Worm (Caenorhabditis elegans) whole organism, young adult: ENCODE results near the gene ZK938.10.
A peak's percentile ranks its signal among the peaks of the same experiment; 100 is the strongest.

Experiments used
- B0035.1 ChIP-seq: sonication (generic microtip); optimal IDR thresholded peaks from 2 replicates; lab custom pipeline; 2016; ENCODE audit warnings: missing genetic modification characterization, mild to moderate bottlenecking, missing compliant biosample characterization, missing genotype, missing genetic modification reagents
- D2030.7 ChIP-seq: fragments of 200-800 bp; sonication (Bioruptor generic); IDR thresholded peaks from 2 replicates; pipeline ENCODE4 v1.3.6; 2022; ENCODE audit warnings: missing genetic modification reagents, missing genetic modification characterization, missing compliant biosample characterization
- F22D6.2 ChIP-seq: sonication (generic microtip); optimal IDR thresholded peaks from 2 replicates; lab custom pipeline; 2016; ENCODE audit warnings: mild to moderate bottlenecking, missing genetic modification characterization, missing compliant biosample characterization
- F33H1.4 ChIP-seq: fragments of 200-800 bp; sonication (Bioruptor generic); IDR thresholded peaks from 2 replicates; pipeline ENCODE4 v1.3.6; 2022; ENCODE audit warnings: missing genetic modification reagents, missing genetic modification characterization, missing compliant biosample characterization
- F49E8.2 ChIP-seq: sonication (generic microtip); optimal IDR thresholded peaks from 3 replicates; lab custom pipeline; 2017; ENCODE audit warnings: missing genetic modification characterization, mild to moderate bottlenecking, missing compliant biosample characterization, antibody characterized with exemption, moderate library complexity; ENCODE audit not compliant: insufficient read depth
- F52B5.7 ChIP-seq: sonication (generic microtip); optimal IDR thresholded peaks from 2 replicates; lab custom pipeline; 2016; ENCODE audit warnings: mild to moderate bottlenecking, missing genetic modification characterization, missing compliant biosample characterization
- K11D2.4 ChIP-seq: fragments of 200-800 bp; sonication (Bioruptor generic); IDR thresholded peaks from 2 replicates; pipeline ENCODE4 v1.3.6; 2022; ENCODE audit warnings: missing genetic modification reagents, missing genetic modification characterization, missing compliant biosample characterization
- T07F8.4 ChIP-seq: sonication (generic microtip); optimal IDR thresholded peaks from 2 replicates; lab custom pipeline; 2016; ENCODE audit warnings: mild to moderate bottlenecking, missing genetic modification characterization, moderate library complexity, missing compliant biosample characterization
- akir-1 ChIP-seq: fragments of 200-800 bp; sonication (Bioruptor generic); optimal IDR thresholded peaks from 2 replicates; lab custom pipeline; 2018; ENCODE audit warnings: mild to moderate bottlenecking, missing genetic modification characterization, moderate library complexity, missing compliant biosample characterization
- aptf-2 ChIP-seq: fragments of 200-800 bp; sonication (Bioruptor generic); conservative IDR thresholded peaks from 2 replicates; pipeline ENCODE4 v1.3.6; 2022; ENCODE audit warnings: missing genetic modification reagents, missing genetic modification characterization, missing compliant biosample characterization
- aptf-3 ChIP-seq: fragments of 200-800 bp; sonication (Bioruptor generic); IDR thresholded peaks from 2 replicates; pipeline ENCODE4 v1.3.6; 2022; ENCODE audit warnings: missing genetic modification characterization, missing compliant biosample characterization
- athp-1 ChIP-seq: sonication (generic microtip); optimal IDR thresholded peaks from 2 replicates; lab custom pipeline; 2017; ENCODE audit warnings: mild to moderate bottlenecking, missing genetic modification characterization, missing compliant biosample characterization
- attf-5 ChIP-seq: fragments of 200-800 bp; sonication (Bioruptor generic); optimal IDR thresholded peaks from 2 replicates; lab custom pipeline; 2018; ENCODE audit warnings: mild to moderate bottlenecking, missing genetic modification characterization, missing compliant biosample characterization
- ccch-3 ChIP-seq: fragments of 200-800 bp; sonication (Bioruptor generic); optimal IDR thresholded peaks from 2 replicates; lab custom pipeline; 2018; ENCODE audit warnings: mild to moderate bottlenecking, missing genetic modification characterization, missing compliant biosample characterization
- cebp-1 ChIP-seq, 2 experiments: fragments of 200-800 bp in 1 of 2; sonication (Bioruptor generic) in 1 of 2; sonication (generic microtip) in 1 of 2; IDR thresholded peaks in 1 of 2; optimal IDR thresholded peaks in 1 of 2; 2 replicates each; pipeline versions ENCODE4 v1.3.6 to Lab custom; 2017 to 2022; ENCODE audit warnings: missing compliant biosample characterization in 2 of 2, missing genetic modification characterization in 2 of 2, mild to moderate bottlenecking in 1 of 2, missing genetic modification reagents in 1 of 2, moderate library complexity in 1 of 2
- ceh-58 ChIP-seq: fragments of 200-800 bp; sonication (Bioruptor generic); IDR thresholded peaks from 2 replicates; pipeline ENCODE4 v1.3.6; 2022; ENCODE audit warnings: missing genetic modification characterization, missing compliant biosample characterization
- chd-7 ChIP-seq: sonication (generic microtip); optimal IDR thresholded peaks from 2 replicates; lab custom pipeline; 2016; ENCODE audit warnings: mild to moderate bottlenecking, missing genetic modification characterization, moderate library complexity, missing compliant biosample characterization
- die-1 ChIP-seq: sonication (generic microtip); optimal IDR thresholded peaks from 2 replicates; lab custom pipeline; 2016; ENCODE audit warnings: missing genotype, mild to moderate bottlenecking, missing genetic modification characterization, missing compliant biosample characterization
- egrh-3 ChIP-seq: fragments of 200-800 bp; sonication (Bioruptor generic); IDR thresholded peaks from 2 replicates; pipeline ENCODE4 v1.3.6; 2022; ENCODE audit warnings: missing genetic modification reagents, missing genetic modification characterization, missing compliant biosample characterization
- hmg-20 ChIP-seq: fragments of 200-800 bp; sonication (Bioruptor generic); IDR thresholded peaks from 2 replicates; pipeline ENCODE4 v1.3.6; 2022; ENCODE audit warnings: missing genetic modification reagents, missing genetic modification characterization, missing compliant biosample characterization
- lsy-27 ChIP-seq: sonication (generic microtip); optimal IDR thresholded peaks from 2 replicates; lab custom pipeline; 2017; ENCODE audit warnings: missing genetic modification characterization, mild to moderate bottlenecking, missing compliant biosample characterization, antibody characterized with exemption, missing genotype, borderline replicate concordance; ENCODE audit not compliant: insufficient read depth
- mel-28 ChIP-seq: sonication (generic microtip); optimal IDR thresholded peaks from 2 replicates; lab custom pipeline; 2016; ENCODE audit warnings: borderline replicate concordance, mild to moderate bottlenecking, missing genetic modification characterization, missing compliant biosample characterization
- nfya-1 ChIP-seq: sonication (generic microtip); optimal IDR thresholded peaks from 2 replicates; lab custom pipeline; 2017; ENCODE audit warnings: antibody characterized with exemption, missing compliant biosample characterization, missing genetic modification characterization, borderline replicate concordance; ENCODE audit not compliant: insufficient read depth
- nhr-179 ChIP-seq: sonication (generic microtip); optimal IDR thresholded peaks from 2 replicates; lab custom pipeline; 2016; ENCODE audit warnings: mild to moderate bottlenecking, missing genetic modification characterization, missing compliant biosample characterization
- nhr-27 ChIP-seq: fragments of 200-800 bp; sonication (Bioruptor generic); optimal IDR thresholded peaks from 2 replicates; lab custom pipeline; 2018; ENCODE audit warnings: mild to moderate bottlenecking, missing genetic modification characterization, moderate library complexity, missing compliant biosample characterization
- pbrm-1 ChIP-seq: fragments of 200-800 bp; sonication (Bioruptor generic); IDR thresholded peaks from 2 replicates; pipeline ENCODE4 v1.3.6; 2022; ENCODE audit warnings: missing genetic modification reagents, missing genetic modification characterization, missing compliant biosample characterization
- rec-8 ChIP-seq, 2 experiments: sonication (generic microtip); optimal IDR thresholded peaks; 2 replicates each; lab custom pipeline; 2016; ENCODE audit warnings: mild to moderate bottlenecking in 2 of 2, missing genetic modification characterization in 2 of 2, missing genetic modification reagents in 2 of 2, missing genotype in 2 of 2, missing biosample characterization in 1 of 2, missing compliant biosample characterization in 1 of 2, moderate library complexity in 1 of 2
- repo-1 ChIP-seq: sonication (generic microtip); optimal IDR thresholded peaks from 2 replicates; lab custom pipeline; 2017; ENCODE audit warnings: mild to moderate bottlenecking, missing genetic modification characterization, missing compliant biosample characterization
- sea-2 ChIP-seq: fragments of 200-800 bp; sonication (Bioruptor generic); IDR thresholded peaks from 2 replicates; pipeline ENCODE4 v1.3.6; 2022; ENCODE audit warnings: missing genetic modification characterization, missing compliant biosample characterization
- snpc-1.1 ChIP-seq: sonication (generic microtip); optimal IDR thresholded peaks from 2 replicates; lab custom pipeline; 2017; ENCODE audit warnings: missing genetic modification characterization, mild to moderate bottlenecking, missing compliant biosample characterization, antibody characterized with exemption, moderate library complexity, missing genotype, missing genetic modification reagents; ENCODE audit not compliant: insufficient read depth
- sptf-2 ChIP-seq: fragments of 200-800 bp; sonication (Bioruptor generic); optimal IDR thresholded peaks from 2 replicates; lab custom pipeline; 2018; ENCODE audit warnings: mild to moderate bottlenecking, missing genetic modification characterization, missing compliant biosample characterization
- ztf-28 ChIP-seq: fragments of 200-800 bp; sonication (Bioruptor generic); IDR thresholded peaks from 2 replicates; pipeline ENCODE4 v1.3.6; 2022; ENCODE audit warnings: missing genetic modification reagents, missing genetic modification characterization, missing compliant biosample characterization
- ztf-3 ChIP-seq: fragments of 200-800 bp; sonication (Bioruptor generic); optimal IDR thresholded peaks from 2 replicates; lab custom pipeline; 2018; ENCODE audit warnings: mild to moderate bottlenecking, missing genetic modification characterization, missing compliant biosample characterization

ZK938.10 gene

ce11 chrII:9886216-9886615 lies 35.4 kb upstream of the ZK938.10 start, which contains the start of gene algn-8 (continued):
- TF ChIP-seq sptf-2 (GFP tag; lab: Kevin White, UChicago) (no peak), ztf-3 (GFP tag; lab: Kevin White, UChicago) (no peak), snpc-1.1 (no peak), B0035.1 (tag; lab: Kevin White, UChicago) (no peak), lsy-27 (no peak), repo-1 (tag; lab: Kevin White, UChicago) (peak; percentile 67)

DNA sequence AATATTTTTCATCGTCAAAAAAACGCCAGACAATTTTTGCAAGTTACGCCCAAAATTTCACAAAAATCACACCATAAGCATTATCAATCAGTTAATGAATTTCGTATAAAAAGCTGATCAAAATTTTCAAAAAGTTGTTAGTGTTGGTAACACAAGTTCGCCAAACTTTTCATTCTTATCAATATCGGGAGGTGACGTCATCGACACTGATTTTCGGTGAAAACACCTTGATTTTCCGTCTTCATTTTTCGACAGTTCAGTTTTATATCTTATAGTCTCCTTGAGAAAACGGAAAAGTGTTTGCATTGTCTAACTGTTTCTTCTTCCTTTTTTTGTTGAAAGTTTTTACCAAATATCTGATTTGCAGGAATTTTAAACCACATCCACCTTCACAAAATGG lies 30.0 kb upstream of the ZK938.10 start, which contains the start of gene C08H9.15:
Gene C08H9.15 (plus strand): TSS at position 368 of the 400 bp plus-strand sequence.
- TF ChIP-seq ccch-3 (GFP tag; lab: Kevin White, UChicago) (no peak), aptf-3 (GFP tag; lab: Robert Waterston, UW) (no peak), ztf-3 (GFP tag; lab: Kevin White, UChicago) (no peak), chd-7 (tag; lab: Kevin White, UChicago) (no peak), snpc-1.1 (no peak), rec-8 (tag; optimal IDR thresholded peaks at IDR 0.05; lab: Kevin White, UChicago) (no peak), nfya-1 (tag; lab: Kevin White, UChicago) (no peak), F22D6.2 (tag; lab: Kevin White, UChicago) (no peak), aptf-2 (no peak), F49E8.2 (tag; lab: Kevin White, UChicago) (no peak), B0035.1 (tag; lab: Kevin White, UChicago) (no peak), sea-2 (GFP tag; lab: Robert Waterston, UW) (no peak), die-1 (tag; lab: Kevin White, UChicago) (no peak), T07F8.4 (no peak), pbrm-1 (GFP tag; lab: Robert Waterston, UW) (no peak), ztf-28 (no peak), egrh-3 (GFP tag; lab: Robert Waterston, UW) (no peak), mel-28 (tag; lab: Kevin White, UChicago) (no peak), nhr-27 (tag; lab: Kevin White, UChicago) (no peak), athp-1 (no peak)

DNA sequence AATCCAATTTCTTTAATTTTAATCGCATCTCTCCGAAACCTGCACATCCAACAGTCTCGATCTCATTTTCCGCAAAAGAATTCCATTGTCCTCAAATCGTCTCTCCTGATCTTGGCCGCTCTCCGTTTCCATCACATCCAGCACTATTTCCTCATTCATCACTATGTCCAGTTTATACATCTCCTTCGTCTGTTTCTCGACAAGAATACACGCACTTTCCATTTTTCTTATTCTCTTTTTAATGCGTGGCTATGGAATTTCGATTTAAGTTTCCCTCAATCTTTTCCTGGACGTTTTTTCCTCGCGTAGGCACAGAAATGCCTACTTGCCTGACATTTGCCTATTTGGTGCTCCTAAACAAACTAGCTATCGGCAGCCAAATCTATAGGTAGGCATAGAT lies 29.0 kb upstream of the ZK938.10 start:
- TF ChIP-seq hmg-20 (GFP tag; lab: Robert Waterston, UW) (no peak), D2030.7 (no peak), akir-1 (GFP tag; lab: Kevin White, UChicago) (no peak), K11D2.4 (no peak), F52B5.7 (no peak), cebp-1 (GFP tag; IDR thresholded peaks at IDR 0.05; lab: Robert Waterston, UW) (no peak), cebp-1 (tag; optimal IDR thresholded peaks at IDR 0.05; lab: Kevin White, UChicago) (no peak)

DNA sequence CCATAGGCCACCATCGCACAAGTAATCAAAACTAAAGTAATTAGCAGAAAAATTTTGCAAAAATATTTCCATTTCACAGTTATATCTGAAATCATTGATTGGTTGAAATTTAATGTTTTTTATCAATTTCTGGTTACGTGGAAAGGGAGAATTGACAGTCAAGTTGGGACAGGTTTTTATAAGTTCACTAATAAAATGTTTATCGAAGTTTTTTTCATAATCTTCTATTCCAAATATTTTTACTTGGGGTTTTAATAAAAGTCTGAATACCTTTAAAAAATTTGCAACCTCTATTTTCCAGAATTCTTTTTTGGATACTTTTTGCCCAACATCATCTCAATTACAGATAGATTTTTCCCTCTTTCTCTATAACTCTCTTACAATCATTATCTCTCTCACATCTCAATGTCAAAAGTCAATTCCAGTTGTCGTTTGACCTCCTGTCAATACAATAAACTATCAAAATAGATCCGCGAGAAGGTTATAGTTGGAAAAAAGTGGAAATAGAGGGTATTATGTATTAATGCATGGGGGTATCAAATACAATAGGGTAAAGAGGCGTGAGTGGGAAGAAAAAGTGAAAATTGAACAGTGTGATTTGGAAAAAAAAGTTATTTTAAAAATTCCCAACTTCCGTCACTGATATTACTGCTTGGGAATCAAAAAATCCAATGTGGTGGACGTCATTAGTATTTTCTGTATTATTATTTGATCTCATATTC lies 23.8 kb upstream of the ZK938.10 start, which contains the start of the genes chil-2 and ctsa-3.2:
Gene chil-2 (minus strand): TSS at position 101 of the 722 bp plus-strand sequence.
Gene ctsa-3.2 (plus strand): TSS at position 672 of the 722 bp plus-strand sequence.
- TF ChIP-seq attf-5 (GFP tag; lab: Kevin White, UChicago): no peak
- TF ChIP-seq nhr-179 (tag; lab: Kevin White, UChicago): no peak
- no peak for TF ChIP-seq F22D6.2 (tag; lab: Kevin White, UChicago)
- no peak for TF ChIP-seq pbrm-1 (GFP tag; lab: Robert Waterston, UW)
- no peak for TF ChIP-seq ceh-58
- no peak for TF ChIP-seq athp-1
- TF ChIP-seq F33H1.4 (GFP tag; lab: Robert Waterston, UW): no peak
- TF ChIP-seq K11D2.4: no peak
